Fruit fly (Drosophila melanogaster): ENCODE measurements around the gene CG6664.

CG6664 gene

DNA sequence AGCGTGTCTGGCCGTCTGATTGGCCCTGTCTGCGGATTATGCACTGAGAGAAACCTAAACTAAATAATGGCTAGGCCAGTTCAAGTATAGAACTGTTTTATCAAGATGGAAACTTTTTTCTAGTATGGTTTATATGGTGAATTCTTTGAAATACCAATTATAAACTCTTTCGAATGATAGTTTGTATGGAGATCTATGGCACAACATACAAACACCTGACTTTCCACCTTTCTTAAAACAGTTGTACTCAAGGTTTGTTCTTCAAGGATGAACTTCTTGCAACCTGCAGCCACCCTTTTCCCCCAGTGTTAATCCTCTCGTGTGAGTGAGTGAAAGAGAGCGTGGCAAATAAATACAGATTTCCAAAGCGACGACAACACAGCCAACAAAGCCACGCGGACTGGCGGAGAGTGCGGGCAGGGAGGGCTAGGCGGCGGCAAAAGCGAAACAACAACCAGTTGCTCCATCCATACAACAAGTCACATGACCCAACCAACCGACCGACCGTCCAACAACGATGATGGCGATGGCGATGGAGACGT is 11.7 kb downstream of the CG6664 start (continued):
- TF ChIP-seq CG9817 (tag; optimal IDR thresholded peaks at IDR 0.05) = peak; percentile 86
- no peak for TF ChIP-seq ac (GFP tag; optimal IDR thresholded peaks at IDR 0.05)
- TF ChIP-seq CG15514 (GFP tag; optimal IDR thresholded peaks at IDR 0.05) = peak; percentile 66
- peak; percentile 92 for TF ChIP-seq CG9609 (GFP tag; optimal IDR thresholded peaks at IDR 0.05)
- peak; percentile 82 for TF ChIP-seq zfh1 (GFP tag; IDR thresholded peaks at IDR 0.05)
- peak; percentile 44 for TF ChIP-seq CG15696 (tag; optimal IDR thresholded peaks at IDR 0.05)
- TF ChIP-seq Doc2 (GFP tag; IDR thresholded peaks at IDR 0.05) = peak; percentile 50; the same call in 1 of the 2 replicates
- TF ChIP-seq Gsc (GFP tag; IDR thresholded peaks at IDR 0.05) = peak; percentile 62
- peak; percentile 76 for TF ChIP-seq CG14050 (GFP tag; IDR thresholded peaks at IDR 0.05)
- TF ChIP-seq gfzf (GFP tag; optimal IDR thresholded peaks at IDR 0.05) = no peak
- peak; percentile 57; the same call in 1 of the 2 replicates for TF ChIP-seq sens-2 (GFP tag; IDR thresholded peaks at IDR 0.05)
- TF ChIP-seq HLH54F (GFP tag; optimal IDR thresholded peaks at IDR 0.05) = peak; percentile 89
- peak; percentile 88 for TF ChIP-seq CG18619 (GFP tag; optimal IDR thresholded peaks at IDR 0.05)
- peak; percentile 77 for TF ChIP-seq CG33213 (GFP tag; optimal IDR thresholded peaks at IDR 0.05)
- TF ChIP-seq Bgb (GFP tag; IDR thresholded peaks at IDR 0.05; ENCODE audit: partially characterized antibody) = no peak
- peak; percentile 36 for TF ChIP-seq CG7987 (GFP tag; optimal IDR thresholded peaks at IDR 0.05)
- TF ChIP-seq crc (GFP tag; optimal IDR thresholded peaks at IDR 0.05) = peak; percentile 88
- TF ChIP-seq abd-A (tag; optimal IDR thresholded peaks at IDR 0.05) = peak; percentile 12
- peak; percentile 75 for TF ChIP-seq CG31224 (GFP tag; IDR thresholded peaks at IDR 0.05)
- peak; percentile 55 for TF ChIP-seq Ets97D (GFP tag; optimal IDR thresholded peaks at IDR 0.05)
- TF ChIP-seq vvl (GFP tag; IDR thresholded peaks at IDR 0.05) = peak; percentile 80
- TF ChIP-seq lilli (GFP tag; optimal IDR thresholded peaks at IDR 0.05) = peak; percentile 88
- peak; percentile 50 for TF ChIP-seq oc (tag; optimal IDR thresholded peaks at IDR 0.05)
- TF ChIP-seq tup (GFP tag; optimal IDR thresholded peaks at IDR 0.05) = peak; percentile 67
- peak; percentile 82 to 95 for TF ChIP-seq Hr51 (GFP tag; optimal IDR thresholded peaks at IDR 0.05)
- TF ChIP-seq CG15011 (GFP tag; optimal IDR thresholded peaks at IDR 0.05) = peak; percentile 85
- TF ChIP-seq Aef1 (GFP tag; IDR thresholded peaks at IDR 0.05) = peak; percentile 86
- peak; percentile 91 for TF ChIP-seq tgo (GFP tag; IDR thresholded peaks at IDR 0.05)
- TF ChIP-seq hb (GFP tag; IDR thresholded peaks at IDR 0.05; ENCODE audit: partially characterized antibody) = no peak
- TF ChIP-seq CG6765 (GFP tag; optimal IDR thresholded peaks at IDR 0.05) = peak; percentile 75
- peak; percentile 81 for TF ChIP-seq CG4854 (GFP tag; optimal IDR thresholded peaks at IDR 0.05)
- TF ChIP-seq nau (GFP tag; optimal IDR thresholded peaks at IDR 0.05) = peak; percentile 69
- peak; percentile 62 for TF ChIP-seq E2f2 (GFP tag; IDR thresholded peaks at IDR 0.05)
- TF ChIP-seq pnt (GFP tag; optimal IDR thresholded peaks at IDR 0.05) = peak; percentile 89
- TF ChIP-seq HmgD (GFP tag; optimal IDR thresholded peaks at IDR 0.05) = peak; percentile 78
- peak; percentile 44; the same call in 1 of the 2 replicates for TF ChIP-seq CG11696 (GFP tag; IDR thresholded peaks at IDR 0.05)
- TF ChIP-seq CG30020 (tag; optimal IDR thresholded peaks at IDR 0.05) = peak; percentile 55
- no peak for TF ChIP-seq corto (GFP tag; optimal IDR thresholded peaks at IDR 0.05)
- TF ChIP-seq Ssrp (tag; optimal IDR thresholded peaks at IDR 0.05) = peak; percentile 85
- TF ChIP-seq CG32532 (GFP tag; IDR thresholded peaks at IDR 0.05) = peak; percentile 87
- TF ChIP-seq danr (GFP tag; IDR thresholded peaks at IDR 0.05) = peak; percentile 81
- TF ChIP-seq CG10654 (GFP tag; optimal IDR thresholded peaks at IDR 0.05) = peak; percentile 78
- peak; percentile 87 for TF ChIP-seq stc (GFP tag; IDR thresholded peaks at IDR 0.05)
- TF ChIP-seq Six4 (GFP tag; optimal IDR thresholded peaks at IDR 0.05) = peak; percentile 86
- TF ChIP-seq CG2202 (tag; optimal IDR thresholded peaks at IDR 0.05) = peak; percentile 1
- TF ChIP-seq mam (GFP tag; optimal IDR thresholded peaks at IDR 0.05) = peak; percentile 88
- peak; percentile 92 for TF ChIP-seq pho (GFP tag; optimal IDR thresholded peaks at IDR 0.05)
- TF ChIP-seq CG8388 (GFP tag; optimal IDR thresholded peaks at IDR 0.05) = peak; percentile 83
- TF ChIP-seq chm (GFP tag; IDR thresholded peaks at IDR 0.05) = no peak
- TF ChIP-seq MBD-R2 (GFP tag; IDR thresholded peaks at IDR 0.05) = peak; percentile 55
